Worm (Caenorhabditis elegans) whole organism, L2 larva: Measurements from ENCODE around the gene Y51H4A.938.
"Not testable (repeated sequence)": the region's sequence is repeated elsewhere in the genome, so short reads cannot be mapped to it uniquely, and the experiment has no call there.

Experiments used
- F13H6.1 ChIP-seq: sonication (generic microtip); optimal IDR thresholded peaks from 2 replicates; lab custom pipeline; 2016; ENCODE audit warnings: missing genetic modification characterization, missing compliant biosample characterization
- R02D3.7 ChIP-seq: fragments of 150-350 bp; optimal IDR thresholded peaks from 2 replicates; lab custom pipeline; 2014; ENCODE audit warnings: missing biosample characterization, missing genetic modification characterization
- alr-1 ChIP-seq: fragments of 150-350 bp; optimal IDR thresholded peaks from 2 replicates; lab custom pipeline; 2014; ENCODE audit warnings: missing biosample characterization, missing genetic modification characterization
- aly-2 ChIP-seq: fragments of 150-350 bp; optimal IDR thresholded peaks from 2 replicates; lab custom pipeline; 2014; ENCODE audit warnings: missing biosample characterization, missing genetic modification characterization
- crh-2 ChIP-seq: sonication (generic microtip); optimal IDR thresholded peaks from 2 replicates; lab custom pipeline; 2017; ENCODE audit warnings: missing biosample characterization, missing genetic modification characterization
- elt-1 ChIP-seq: fragments of 150-350 bp; optimal IDR thresholded peaks from 2 replicates; lab custom pipeline; 2014; ENCODE audit warnings: missing biosample characterization, missing genetic modification characterization
- fos-1 ChIP-seq: fragments of 150-350 bp; optimal IDR thresholded peaks from 2 replicates; lab custom pipeline; 2014; ENCODE audit warnings: missing biosample characterization, missing genetic modification characterization
- lin-11 ChIP-seq: fragments of 150-350 bp; sonication (generic microtip); optimal IDR thresholded peaks from 2 replicates; lab custom pipeline; 2014; ENCODE audit warnings: missing biosample characterization, missing genetic modification characterization, inconsistent platforms, mixed read lengths
- mbf-1 ChIP-seq: sonication (generic microtip); optimal IDR thresholded peaks from 2 replicates; lab custom pipeline; 2017; ENCODE audit warnings: missing biosample characterization, missing genetic modification characterization
- mdl-1 ChIP-seq, 2 experiments: fragments of 150-350 bp in 1 of 2; sonication (generic microtip) in 1 of 2; optimal IDR thresholded peaks; 2 replicates each; lab custom pipeline; 2017; ENCODE audit warnings: missing biosample characterization in 2 of 2, missing genetic modification characterization in 2 of 2
- nhr-11 ChIP-seq: fragments of 150-350 bp; optimal IDR thresholded peaks from 2 replicates; lab custom pipeline; 2014; ENCODE audit warnings: missing biosample characterization, missing genetic modification characterization
- nhr-12 ChIP-seq: fragments of 150-350 bp; optimal IDR thresholded peaks from 2 replicates; lab custom pipeline; 2014; ENCODE audit warnings: missing biosample characterization, missing genetic modification characterization
- nhr-237 ChIP-seq: fragments of 150-350 bp; optimal IDR thresholded peaks from 2 replicates; lab custom pipeline; 2014; ENCODE audit warnings: missing biosample characterization, missing genetic modification characterization
- nhr-77 ChIP-seq: fragments of 150-350 bp; optimal IDR thresholded peaks from 2 replicates; lab custom pipeline; 2014; ENCODE audit warnings: missing biosample characterization, missing genetic modification characterization
- sem-4 ChIP-seq: fragments of 150-350 bp; optimal IDR thresholded peaks from 2 replicates; lab custom pipeline; 2014; ENCODE audit warnings: missing biosample characterization, missing genetic modification reagents, missing genetic modification characterization
- snpc-4 ChIP-seq: fragments of 150-350 bp; optimal IDR thresholded peaks from 2 replicates; lab custom pipeline; 2014; ENCODE audit warnings: missing biosample characterization, missing genetic modification characterization
- unc-55 ChIP-seq: fragments of 150-350 bp; sonication (generic microtip); optimal IDR thresholded peaks from 3 replicates; lab custom pipeline; 2014; ENCODE audit warnings: missing biosample characterization, missing genetic modification reagents, missing genetic modification characterization
- unc-62 ChIP-seq: fragments of 150-350 bp; optimal IDR thresholded peaks from 2 replicates; lab custom pipeline; 2014; ENCODE audit warnings: missing biosample characterization, missing genetic modification reagents, missing genetic modification characterization
- zag-1 ChIP-seq: fragments of 150-350 bp; optimal IDR thresholded peaks from 2 replicates; lab custom pipeline; 2014; ENCODE audit warnings: missing biosample characterization, missing genetic modification characterization
- ztf-11 ChIP-seq: sonication (generic microtip); optimal IDR thresholded peaks from 2 replicates; lab custom pipeline; 2017; ENCODE audit warnings: missing biosample characterization, missing genetic modification characterization

Y51H4A.938 gene

ce11 chrIV:16507132-16507531 is 26.1 kb downstream of the Y51H4A.938 start, which contains the start of gene Y51H4A.935:
Gene Y51H4A.935, minus strand, starts transcription at chrIV:16507232.
- TF ChIP-seq unc-55 (GFP tag; lab: Kevin White, UChicago); fos-1 (tag; lab: Kevin White, UChicago); elt-1 (tag; lab: Kevin White, UChicago): not testable (repeated sequence)

- TF ChIP-seq mbf-1 (tag; lab: Kevin White, UChicago) = no peak
These were observed 44.0 kb downstream of the Y51H4A.938 start for ce11 chrIV:16525018-16525417.

- TF ChIP-seq zag-1 (tag; lab: Kevin White, UChicago) = no peak
- no peak for TF ChIP-seq lin-11 (tag; lab: Kevin White, UChicago)
- TF ChIP-seq mdl-1 (tag; optimal IDR thresholded peaks at IDR 0.05; lab: Kevin White, UChicago) = no peak
- no peak for TF ChIP-seq nhr-11 (tag; lab: Kevin White, UChicago)
- TF ChIP-seq F13H6.1 (tag; lab: Kevin White, UChicago) = no peak
- no peak for TF ChIP-seq alr-1 (tag; lab: Kevin White, UChicago)
- no peak for TF ChIP-seq snpc-4 (tag; lab: Kevin White, UChicago)
These were observed 45.0 kb downstream of the Y51H4A.938 start, which contains the start of gene Y51H4A.5 for ce11 chrIV:16526038-16526437. Gene Y51H4A.5, minus strand, starts transcription at chrIV:16526138.

DNA sequence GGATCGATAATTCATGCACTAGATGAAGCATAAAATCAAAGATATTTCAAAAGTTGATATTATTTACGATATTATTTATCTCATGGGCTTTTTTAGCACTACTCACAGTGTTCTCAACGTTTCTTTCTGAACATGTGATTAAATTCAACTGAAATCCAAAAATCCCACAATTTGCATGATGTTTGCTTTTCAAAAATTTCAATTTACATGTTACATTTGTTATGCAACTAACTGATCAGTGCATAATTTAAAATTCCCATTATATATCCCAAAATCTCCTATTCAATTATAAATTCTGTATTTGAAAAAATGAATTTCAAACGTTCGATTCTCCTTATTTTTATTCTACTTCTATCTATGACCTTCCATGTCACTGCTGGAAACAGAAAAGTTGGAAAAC is 47.4 kb downstream of the Y51H4A.938 start, which contains the start of gene Y51H4A.937:
TSS of gene Y51H4A.937 (plus strand) at position 301 of the 400 bp plus-strand sequence.
- TF ChIP-seq nhr-12 (tag; lab: Kevin White, UChicago) (no peak), unc-62 (GFP tag; lab: Kevin White, UChicago) (no peak), sem-4 (tag; lab: Kevin White, UChicago) (no peak), crh-2 (tag; lab: Kevin White, UChicago) (no peak), fos-1 (tag; lab: Kevin White, UChicago) (no peak), nhr-237 (no peak), ztf-11 (tag; lab: Kevin White, UChicago) (no peak), nhr-11 (tag; lab: Kevin White, UChicago) (no peak), R02D3.7 (tag; lab: Kevin White, UChicago) (no peak), nhr-77 (no peak), alr-1 (tag; lab: Kevin White, UChicago) (no peak), aly-2 (tag; lab: Kevin White, UChicago) (no peak)
